Worm (Caenorhabditis elegans) whole organism, L1 larva: Measurements from ENCODE around the gene sre-21.

Experiments
- alr-1 ChIP-seq: fragments of 200-800 bp; sonication (Bioruptor generic); optimal IDR thresholded peaks from 2 replicates; lab custom pipeline; 2018; ENCODE audit warnings: borderline replicate concordance, mild to moderate bottlenecking, missing genetic modification characterization, missing compliant biosample characterization
- mdl-1 ChIP-seq, 2 experiments: fragments of 150-350 bp; optimal IDR thresholded peaks; 2 replicates each; lab custom pipeline; 2014 to 2017; ENCODE audit warnings: missing biosample characterization in 2 of 2, missing genetic modification characterization in 2 of 2, inconsistent platforms in 1 of 2
- unc-30 ChIP-seq: sonication (generic microtip); optimal IDR thresholded peaks from 2 replicates; lab custom pipeline; 2017; ENCODE audit warnings: missing biosample characterization, missing genetic modification characterization

DNA sequence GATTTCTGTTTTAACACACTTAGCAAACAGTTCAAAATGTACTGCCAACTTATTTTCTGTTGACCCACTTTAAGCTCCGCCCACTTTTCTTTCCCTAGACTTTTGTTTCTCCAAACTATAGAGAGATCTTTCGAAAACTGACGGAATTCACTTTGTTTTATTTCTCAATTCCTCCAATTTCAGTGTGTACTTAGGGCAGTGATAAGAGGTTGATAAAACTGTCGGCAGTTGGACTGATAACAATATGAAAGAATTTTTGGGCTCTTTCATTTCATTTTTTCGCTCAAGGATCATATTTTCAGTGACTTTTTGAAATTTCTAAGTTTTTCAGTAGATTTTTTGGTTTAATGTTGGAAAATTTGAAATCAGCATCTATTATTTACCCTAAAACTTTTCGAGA lies 18.0 kb downstream of the sre-21 start:
- TF ChIP-seq mdl-1 (tag; optimal IDR thresholded peaks at IDR 0.05; lab: Kevin White, UChicago) = no peak
- no peak for TF ChIP-seq alr-1
- TF ChIP-seq unc-30 = no peak
